Fruit fly (Drosophila melanogaster) whole organism, embryonic: ENCODE results near the gene ZnT63C.

Experiments used
- CG9609 ChIP-seq: fragments of 200-800 bp; sonication (Bioruptor generic); optimal IDR thresholded peaks from 3 replicates; lab custom pipeline; 2016; ENCODE audit warnings: missing biosample characterization, missing genetic modification characterization
- crp ChIP-seq, 2 experiments: fragments of 200-800 bp; sonication (Bioruptor generic); optimal IDR thresholded peaks; 2 replicates in 1 of 2; 3 replicates in 1 of 2; lab custom pipeline; 2017; ENCODE audit warnings: missing biosample characterization in 2 of 2, missing genetic modification characterization in 2 of 2, mild to moderate bottlenecking in 1 of 2, moderate library complexity in 1 of 2
- gcm2 ChIP-seq: fragments of 200-800 bp; sonication (Bioruptor generic); optimal IDR thresholded peaks from 2 replicates; lab custom pipeline; 2016; ENCODE audit warnings: missing biosample characterization, missing genetic modification characterization
- h ChIP-seq: fragments of >200 bp; optimal IDR thresholded peaks from 2 replicates; lab custom pipeline; 2017
- luna ChIP-seq: fragments of 200-800 bp; sonication (Bioruptor generic); optimal IDR thresholded peaks from 2 replicates; lab custom pipeline; 2016; ENCODE audit warnings: missing biosample characterization, missing genetic modification characterization

dm6 chr3L:3307593-3307992 lies 4.1 kb downstream of the ZnT63C start:
- TF ChIP-seq crp (GFP tag; optimal IDR thresholded peaks at IDR 0.05; lab: Kevin White, UChicago) (no peak), luna (GFP tag; lab: Kevin White, UChicago) (no peak), CG9609 (no peak), h (lab: Kevin White, UChicago) (no peak), gcm2 (GFP tag; lab: Kevin White, UChicago) (no peak)
